Worm (Caenorhabditis elegans) whole organism, L4/young adult: ENCODE data around the gene prp-21.
"Not testable (repeated sequence)": the region's sequence is repeated elsewhere in the genome, so short reads cannot be mapped to it uniquely, and the experiment has no call there.

Experiments
- W03F9.2 ChIP-seq: fragments of 150-350 bp; optimal IDR thresholded peaks from 2 replicates; lab custom pipeline; 2014; ENCODE audit warnings: missing biosample characterization, missing genetic modification characterization
- dao-5 ChIP-seq: sonication (generic microtip); optimal IDR thresholded peaks from 2 replicates; lab custom pipeline; 2016; ENCODE audit warnings: missing genotype, missing genetic modification characterization, moderate library complexity, missing compliant biosample characterization
- him-1 ChIP-seq: sonication (generic microtip); optimal IDR thresholded peaks from 2 replicates; lab custom pipeline; 2016; ENCODE audit warnings: missing genotype, missing genetic modification reagents, missing genetic modification characterization, missing compliant biosample characterization

prp-21 gene

DNA sequence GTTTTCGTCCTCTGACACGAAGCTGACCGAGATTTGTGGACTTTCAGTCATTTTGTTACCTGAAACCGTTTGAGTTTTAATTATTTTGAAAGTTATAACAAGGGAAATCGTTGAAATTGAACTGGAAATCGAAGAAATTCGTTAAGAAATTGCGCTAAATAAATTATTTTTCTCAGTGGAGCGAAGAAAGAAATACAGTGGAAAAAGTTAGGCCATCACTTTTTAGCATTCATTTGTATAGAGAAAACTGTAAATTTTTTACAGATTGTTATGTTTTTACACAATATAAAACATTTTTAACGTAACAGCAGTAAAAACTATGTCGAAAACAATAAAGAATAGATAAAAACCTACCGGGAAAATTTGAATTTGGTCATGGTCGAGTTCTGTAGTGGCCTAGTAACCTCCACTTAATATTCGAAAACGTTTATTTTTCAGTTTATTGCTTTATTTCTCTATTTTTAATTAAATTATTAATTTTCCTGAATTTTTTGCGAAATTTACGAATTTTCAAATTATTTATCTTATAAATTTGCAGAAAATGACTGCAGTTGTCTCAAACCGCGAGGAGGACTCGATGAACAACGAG lies at the start of gene prp-21, which contains the start of gene gldi-1:
prp-21 (plus strand) TSS at position 539 of the 589 bp plus-strand sequence.
gldi-1 (minus strand) TSS at position 51 of the 589 bp plus-strand sequence.
- TF ChIP-seq dao-5 (tag; lab: Kevin White, UChicago) (no peak), W03F9.2 (tag; lab: Kevin White, UChicago) (peak; percentile 83), him-1 (tag; lab: Kevin White, UChicago) (no peak)

DNA sequence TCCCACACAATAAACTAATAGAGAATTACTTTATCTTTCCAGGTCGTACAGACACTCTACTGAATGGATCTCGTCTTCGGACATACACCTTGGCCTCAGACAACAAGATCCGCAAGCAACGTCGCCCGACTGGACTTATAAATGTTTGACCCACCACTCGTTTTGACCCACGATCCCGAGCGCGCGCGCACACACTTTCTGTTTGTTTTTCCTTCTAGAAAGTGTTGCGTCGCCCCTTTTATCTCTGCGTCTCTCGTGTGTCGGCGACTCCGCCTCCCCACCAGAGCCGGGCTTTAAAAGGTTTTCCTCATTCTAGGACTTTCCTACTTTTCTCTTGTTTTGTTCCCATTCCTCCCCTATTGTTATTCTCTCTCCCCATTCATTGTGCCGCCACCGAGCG lies 47.4 kb upstream of the prp-21 start:
- TF ChIP-seq dao-5 (tag; lab: Kevin White, UChicago) = no peak
- TF ChIP-seq W03F9.2 (tag; lab: Kevin White, UChicago) = no peak
- TF ChIP-seq him-1 (tag; lab: Kevin White, UChicago) = no peak

DNA sequence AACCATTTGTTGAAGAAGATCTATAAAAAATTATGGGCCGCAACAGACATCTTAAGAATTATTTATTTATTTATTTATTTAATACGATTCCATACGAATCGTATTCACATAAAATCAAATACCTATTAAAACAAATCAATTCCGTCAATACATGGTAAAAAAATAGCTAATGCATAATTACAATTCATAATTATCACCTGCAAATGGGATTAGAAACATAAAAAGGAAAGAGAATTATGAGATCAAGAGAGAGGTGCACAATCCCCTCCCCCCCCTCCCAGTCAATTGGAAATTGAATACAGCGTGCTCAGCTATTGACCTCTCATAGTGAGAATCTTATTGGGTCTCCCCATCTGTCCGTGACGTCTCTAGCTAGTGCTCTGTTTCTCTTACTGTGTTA lies 43.6 kb upstream of the prp-21 start, which contains the start of gene C24H12.1:
C24H12.1 (plus strand) TSS at position 301 of the 400 bp plus-strand sequence.
- not testable (repeated sequence) for TF ChIP-seq W03F9.2, dao-5, him-1 (tag; lab: Kevin White, UChicago)

DNA sequence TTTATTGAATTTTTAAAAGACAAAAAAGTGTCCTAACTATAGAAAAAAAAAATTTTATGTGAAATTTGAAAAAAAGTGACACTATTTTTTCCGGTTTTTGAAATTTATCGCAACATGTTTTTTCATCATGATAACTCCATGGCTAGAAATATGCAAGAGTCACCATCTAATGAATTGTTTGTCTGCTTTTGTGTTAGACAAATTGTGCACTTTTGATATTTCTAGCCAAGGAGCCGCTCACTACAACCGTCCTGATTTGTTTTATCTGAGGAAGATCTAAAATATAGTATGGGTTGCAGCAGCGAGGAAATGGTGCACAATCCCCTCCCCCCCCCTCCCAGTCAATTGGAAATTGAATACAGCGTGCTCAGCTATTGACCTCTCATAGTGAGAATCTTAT lies 30.0 kb upstream of the prp-21 start, which contains the start of gene W10D9.1:
W10D9.1 (plus strand) TSS at position 301 of the 400 bp plus-strand sequence.
- TF ChIP-seq W03F9.2, him-1, dao-5 (tag; lab: Kevin White, UChicago): not testable (repeated sequence)

DNA sequence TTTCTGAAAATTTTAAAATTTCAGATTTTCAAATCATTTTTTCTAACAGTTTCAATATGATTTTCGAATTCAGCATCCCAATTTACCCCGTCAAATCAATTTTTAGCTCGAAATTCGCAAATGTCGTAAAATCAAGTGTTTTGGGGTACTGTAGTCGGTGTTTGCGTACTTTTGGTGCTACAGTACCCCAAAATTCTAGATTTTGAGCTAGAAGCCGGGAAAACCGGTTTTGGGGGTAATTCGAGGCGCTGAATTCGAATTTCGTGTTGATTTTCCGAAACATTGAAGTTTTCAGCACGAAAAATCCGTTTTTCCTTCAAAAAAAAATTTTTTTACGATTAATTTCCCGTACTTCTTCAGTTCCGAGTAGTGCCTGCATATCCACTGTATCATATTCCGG lies 28.3 kb upstream of the prp-21 start:
- no peak for TF ChIP-seq dao-5 (tag; lab: Kevin White, UChicago)
- no peak for TF ChIP-seq W03F9.2 (tag; lab: Kevin White, UChicago)
- TF ChIP-seq him-1 (tag; lab: Kevin White, UChicago) = no peak

DNA sequence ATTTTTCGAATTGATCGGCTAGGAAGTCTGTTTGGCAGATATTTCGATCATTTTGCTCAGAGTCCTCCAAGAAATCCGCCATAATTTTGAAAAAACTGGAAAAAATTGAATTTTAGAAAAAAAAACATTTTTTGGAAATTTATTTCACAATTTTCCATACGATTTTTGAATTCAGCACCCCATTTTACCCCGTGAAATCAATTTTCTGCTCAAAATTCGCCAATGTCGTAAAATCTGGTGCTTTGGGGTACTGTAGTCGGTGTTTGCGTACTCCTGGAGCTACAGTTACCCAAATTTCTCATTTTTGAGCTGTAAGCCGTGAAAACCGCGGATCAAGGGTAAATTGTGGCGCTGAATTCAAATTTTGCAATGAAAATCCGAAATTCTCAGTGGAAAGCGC lies 26.9 kb upstream of the prp-21 start, which contains the start of gene gvd-1:
gvd-1 (minus strand) TSS at position 101 of the 400 bp plus-strand sequence.
- TF ChIP-seq dao-5 (tag; lab: Kevin White, UChicago) (no peak), him-1 (tag; lab: Kevin White, UChicago) (no peak), W03F9.2 (tag; lab: Kevin White, UChicago) (no peak)

DNA sequence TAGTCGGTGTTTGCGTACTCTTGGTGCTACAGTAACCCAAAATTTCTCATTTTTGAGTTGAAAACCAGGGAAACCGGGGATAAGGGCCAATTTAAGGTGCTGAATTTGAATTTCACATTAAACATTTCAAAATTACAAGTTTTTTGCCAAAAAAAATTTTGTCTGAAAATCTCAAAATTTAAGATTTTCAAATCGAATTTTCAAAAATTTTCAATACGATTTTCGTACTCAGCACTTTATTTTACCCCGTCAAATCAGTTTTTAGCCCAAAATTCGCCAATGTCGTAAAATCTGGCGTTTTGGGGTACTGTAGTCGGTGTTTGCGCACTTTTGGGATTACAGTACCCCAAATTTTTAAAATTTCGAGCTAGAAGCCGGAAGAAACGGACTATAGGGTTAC lies 23.8 kb upstream of the prp-21 start, which contains the start of gene W10D9.3:
W10D9.3 (minus strand) TSS at position 101 of the 400 bp plus-strand sequence.
- TF ChIP-seq him-1 (tag; lab: Kevin White, UChicago) (no peak), dao-5 (tag; lab: Kevin White, UChicago) (no peak), W03F9.2 (tag; lab: Kevin White, UChicago) (no peak)

DNA sequence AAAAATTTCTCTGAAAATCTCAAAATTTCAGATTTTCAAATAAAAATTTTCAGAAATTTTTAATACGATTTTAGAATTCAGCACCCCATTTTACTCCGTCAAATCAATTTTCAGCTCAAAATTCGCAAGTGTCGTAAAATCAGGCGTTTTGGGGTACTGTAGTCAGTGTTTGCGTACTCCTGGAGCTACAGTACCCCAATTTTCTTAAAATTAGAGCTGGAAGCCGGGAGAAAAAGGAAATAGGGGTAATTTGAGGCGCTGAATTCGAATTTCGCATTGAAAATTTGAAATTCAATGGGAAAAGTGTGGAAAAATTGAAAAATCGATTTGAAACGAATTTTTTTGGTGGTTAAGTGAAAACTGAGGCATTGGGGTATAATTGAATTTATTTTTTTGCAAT lies 23.4 kb upstream of the prp-21 start:
- TF ChIP-seq dao-5 (tag; lab: Kevin White, UChicago) = no peak
- TF ChIP-seq W03F9.2 (tag; lab: Kevin White, UChicago) = no peak
- TF ChIP-seq him-1 (tag; lab: Kevin White, UChicago) = no peak

DNA sequence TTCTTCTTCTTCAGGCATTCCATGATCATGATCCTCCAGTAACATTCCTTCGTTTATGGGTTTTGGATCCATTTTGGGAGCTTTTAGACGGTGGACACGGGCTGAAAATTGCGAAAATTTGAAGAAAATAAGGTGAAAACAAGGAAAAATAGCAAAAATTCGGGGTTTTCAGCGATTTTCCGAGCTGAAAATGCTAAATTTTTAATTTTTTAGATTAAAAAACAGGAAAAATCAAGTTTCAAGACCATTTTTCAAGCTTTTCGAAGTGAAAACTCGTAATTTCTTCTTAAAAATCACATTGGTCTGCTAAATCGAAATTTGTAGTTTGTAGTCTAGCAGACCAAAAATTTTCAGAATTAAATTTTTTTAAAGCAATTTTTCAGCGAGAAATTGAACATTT lies 17.4 kb upstream of the prp-21 start, which contains the start of gene nfyb-1:
nfyb-1 (minus strand) TSS at position 101 of the 400 bp plus-strand sequence.
- TF ChIP-seq W03F9.2 (tag; lab: Kevin White, UChicago) (no peak), dao-5 (tag; lab: Kevin White, UChicago) (no peak), him-1 (tag; lab: Kevin White, UChicago) (no peak)

DNA sequence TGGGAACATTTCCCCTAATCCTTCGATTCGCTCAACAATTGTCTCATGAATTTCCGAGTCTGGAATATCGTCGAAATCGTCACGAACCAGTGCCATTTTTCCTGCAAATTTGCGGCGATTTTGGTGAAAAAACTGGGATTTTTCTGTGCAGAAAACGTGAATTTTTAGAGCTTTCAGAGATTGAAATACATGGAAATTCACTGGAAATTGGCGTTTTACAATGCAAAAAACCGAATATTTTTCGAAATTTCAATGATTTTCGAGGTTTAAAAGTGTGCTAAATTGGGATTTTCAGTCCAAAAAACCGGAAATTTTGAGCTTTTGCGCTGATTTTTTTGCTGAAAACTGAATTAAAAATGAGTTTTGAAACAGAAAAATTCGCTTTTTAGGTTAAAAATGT lies 14.3 kb upstream of the prp-21 start, which contains the start of gene tomm-22:
tomm-22 (minus strand) TSS at position 101 of the 400 bp plus-strand sequence.
- no peak for TF ChIP-seq dao-5 (tag; lab: Kevin White, UChicago)
- no peak for TF ChIP-seq him-1 (tag; lab: Kevin White, UChicago)
- TF ChIP-seq W03F9.2 (tag; lab: Kevin White, UChicago) = no peak

DNA sequence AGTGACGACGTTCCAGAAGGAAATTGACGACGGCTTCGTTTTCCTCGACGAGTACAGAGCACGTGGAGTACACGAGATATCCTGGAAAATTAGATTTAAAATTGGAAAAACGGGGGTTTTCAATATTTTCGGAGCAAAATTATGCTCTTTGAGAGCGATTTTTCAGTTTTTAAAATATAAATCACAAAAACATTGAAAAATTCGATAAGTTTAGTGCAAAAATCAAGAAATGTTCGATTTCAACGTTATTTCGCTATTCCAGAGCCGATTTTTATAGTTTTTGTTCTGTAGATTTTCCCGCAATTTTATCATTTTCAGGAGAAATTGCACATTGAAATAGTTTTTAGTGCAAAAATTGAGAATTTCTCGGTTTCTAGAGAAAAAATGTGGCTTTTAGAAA lies 11.5 kb upstream of the prp-21 start, which contains the start of gene W07E6.5:
W07E6.5 (plus strand) TSS at position 301 of the 400 bp plus-strand sequence.
- TF ChIP-seq dao-5 (tag; lab: Kevin White, UChicago) (no peak), him-1 (tag; lab: Kevin White, UChicago) (no peak), W03F9.2 (tag; lab: Kevin White, UChicago) (no peak)

DNA sequence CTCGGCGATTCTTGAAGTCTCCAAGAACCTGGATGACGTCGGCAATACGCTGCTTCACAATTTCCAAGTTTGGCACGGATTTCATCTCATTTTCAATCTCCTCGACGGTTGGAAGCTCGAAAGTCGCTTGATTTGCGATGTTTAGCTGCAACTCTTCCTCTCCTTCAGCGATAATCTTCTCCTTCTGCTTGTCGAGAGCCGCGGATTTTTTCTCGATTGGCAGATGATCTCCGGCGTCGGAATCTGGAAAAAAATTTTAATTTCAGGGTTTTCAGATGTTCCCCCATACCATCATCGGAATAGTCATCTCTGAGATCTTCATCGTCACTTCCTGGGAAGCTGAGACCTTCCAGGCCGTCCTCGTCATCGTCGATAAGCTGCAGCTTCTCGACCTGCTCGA lies 9.4 kb upstream of the prp-21 start:
- TF ChIP-seq dao-5 (tag; lab: Kevin White, UChicago) (no peak), W03F9.2 (tag; lab: Kevin White, UChicago) (no peak), him-1 (tag; lab: Kevin White, UChicago) (no peak)

DNA sequence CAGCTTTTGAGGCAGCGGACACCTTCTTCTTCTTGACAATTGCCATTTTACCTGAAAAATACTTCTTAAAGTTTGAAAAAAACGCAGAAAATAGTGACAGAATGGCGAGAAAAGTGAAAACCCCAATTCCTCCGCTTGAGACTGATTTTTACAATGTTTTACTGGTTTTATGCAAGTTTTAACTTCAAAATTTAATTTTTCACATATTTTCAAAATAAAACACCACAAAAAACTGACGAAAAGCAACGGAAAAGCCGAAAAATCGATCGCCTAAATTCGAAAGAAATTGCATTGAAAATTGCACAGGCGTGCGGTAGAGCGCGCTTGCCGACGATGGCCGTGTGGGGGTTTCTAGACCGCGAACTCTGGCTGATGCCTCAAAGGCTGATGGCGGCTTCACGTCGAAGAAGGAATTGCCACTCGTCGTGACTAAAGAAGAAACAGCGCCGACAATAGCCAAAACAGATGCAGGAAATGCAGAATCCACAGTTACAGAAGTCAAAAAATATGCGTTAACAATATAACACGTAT lies 8.7 kb upstream of the prp-21 start, which contains the start of gene nsun-1:
nsun-1 (minus strand) TSS at position 51 of the 531 bp plus-strand sequence.
- TF ChIP-seq him-1 (tag; lab: Kevin White, UChicago) = no peak
- peak; percentile 35 for TF ChIP-seq W03F9.2 (tag; lab: Kevin White, UChicago)
- no peak for TF ChIP-seq dao-5 (tag; lab: Kevin White, UChicago)
